Worm (Caenorhabditis elegans): ENCODE measurements around the gene ZK1307.9.

- no peak for TF ChIP-seq lin-39 (tag; optimal IDR thresholded peaks at IDR 0.05)
- TF ChIP-seq ZK546.5 (tag; optimal IDR thresholded peaks at IDR 0.05): no peak
- TF ChIP-seq nhr-28 (tag; optimal IDR thresholded peaks at IDR 0.05): no peak
These were observed 27.4 kb upstream of the ZK1307.9 start for ce11 chrII:9621913-9622348.
